Fruit fly (Drosophila melanogaster) whole organism, wandering third instar larva: Measurements from ENCODE around the gene Pez.

ENCODE experiments used
- Dfd ChIP-seq: fragments of >200 bp; optimal IDR thresholded peaks from 2 replicates; lab custom pipeline; 2017; ENCODE audit warnings: missing biosample characterization, missing genetic modification characterization
- Hnf4 ChIP-seq: fragments of 200-800 bp; sonication (Bioruptor generic); optimal IDR thresholded peaks from 2 replicates; lab custom pipeline; 2016; ENCODE audit warnings: missing biosample characterization, mild to moderate bottlenecking, missing genetic modification characterization
- Hr78 ChIP-seq: fragments of >200 bp; optimal IDR thresholded peaks from 2 replicates; lab custom pipeline; 2017; ENCODE audit warnings: missing biosample characterization, missing genetic modification characterization
- Mio ChIP-seq: sonication (Bioruptor generic); optimal IDR thresholded peaks from 2 replicates; lab custom pipeline; 2016; ENCODE audit warnings: missing biosample characterization, missing genetic modification characterization
- Myc ChIP-seq: fragments of >200 bp; optimal IDR thresholded peaks from 2 replicates; lab custom pipeline; 2017
- Vsx2 ChIP-seq: fragments of 200-300, 225-300 bp; sonication (Bioruptor generic); optimal IDR thresholded peaks from 2 replicates; lab custom pipeline; 2018; ENCODE audit warnings: missing biosample characterization, missing genetic modification characterization; ENCODE audit not compliant: partially characterized antibody
- dmrt93B ChIP-seq: fragments of 200-800 bp; sonication (Bioruptor generic); optimal IDR thresholded peaks from 2 replicates; lab custom pipeline; 2018; ENCODE audit warnings: missing biosample characterization, mild to moderate bottlenecking, missing genetic modification characterization
- jim ChIP-seq: fragments of 175-275, 200-325 bp; sonication (Bioruptor generic); optimal IDR thresholded peaks from 2 replicates; lab custom pipeline; 2016; ENCODE audit warnings: missing biosample characterization, mild to moderate bottlenecking, missing genetic modification characterization
- pan ChIP-seq: fragments of >200 bp; optimal IDR thresholded peaks from 2 replicates; lab custom pipeline; 2017
- psq ChIP-seq: fragments of 200-800 bp; sonication (Bioruptor generic); optimal IDR thresholded peaks from 3 replicates; lab custom pipeline; 2017; ENCODE audit warnings: missing biosample characterization, mild to moderate bottlenecking, missing genetic modification characterization, moderate library complexity
- sv ChIP-seq: fragments of 200-800 bp; sonication (Bioruptor generic); optimal IDR thresholded peaks from 3 replicates; lab custom pipeline; 2016; ENCODE audit warnings: missing biosample characterization, missing genetic modification characterization

dm6 chr2L:6319068-6319467, 19.4 kb downstream of the Pez start:
- TF ChIP-seq psq: no peak
- no peak for TF ChIP-seq Hr78
- no peak for TF ChIP-seq pan (lab: Kevin White, UChicago)
- no peak for TF ChIP-seq Myc (lab: Kevin White, UChicago)
- TF ChIP-seq Dfd (GFP tag; lab: Kevin White, UChicago): no peak
- TF ChIP-seq dmrt93B (GFP tag; lab: Kevin White, UChicago): no peak
- TF ChIP-seq sv: no peak
- TF ChIP-seq Mio (GFP tag; lab: Kevin White, UChicago): no peak
- TF ChIP-seq Vsx2 (GFP tag; lab: Kevin White, UChicago): no peak
- TF ChIP-seq Hnf4: no peak
- no peak for TF ChIP-seq jim (GFP tag; lab: Kevin White, UChicago)
